Worm (Caenorhabditis elegans) whole organism, midembryonic: ENCODE data around the gene C31H1.2.

ENCODE experiments used
- flt-1 ChIP-seq: fragments of 200-800 bp; sonication (Bioruptor generic); IDR thresholded peaks from 2 replicates; pipeline ENCODE4 v1.3.6; 2022; ENCODE audit warnings: missing genetic modification characterization, missing compliant biosample characterization
- med-1 ChIP-seq: sonication (generic microtip); optimal IDR thresholded peaks from 2 replicates; lab custom pipeline; 2017; ENCODE audit warnings: missing genetic modification characterization, mild to moderate bottlenecking, missing compliant biosample characterization, antibody characterized with exemption, missing genetic modification reagents; ENCODE audit not compliant: insufficient read depth

DNA sequence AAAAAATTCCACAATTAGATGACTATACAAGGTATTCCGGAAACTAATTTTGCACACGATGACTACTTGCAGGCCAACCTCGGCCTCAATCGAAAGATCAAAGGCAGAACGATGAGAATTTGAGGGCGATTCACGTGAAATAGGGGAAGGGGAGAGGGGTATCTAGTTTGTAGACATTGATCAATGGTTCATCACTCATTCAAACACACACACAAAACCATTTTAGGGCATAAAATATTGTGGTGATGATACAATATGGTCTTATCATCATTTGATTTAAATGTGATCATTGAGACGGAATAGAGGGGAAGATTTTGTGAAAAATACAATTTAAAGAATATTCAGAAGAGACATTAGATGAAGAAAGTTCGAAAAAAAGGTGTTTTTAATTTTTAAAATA lies 28.3 kb upstream of the C31H1.2 start:
- no peak for TF ChIP-seq flt-1 (GFP tag; lab: Robert Waterston, UW)
- TF ChIP-seq med-1: no peak
